Fruit fly (Drosophila melanogaster) whole organism, wandering third instar larva: Measurements from ENCODE around the gene Ccn.

Experiments used
- Abd-B ChIP-seq: fragments of >200 bp; optimal IDR thresholded peaks from 2 replicates; lab custom pipeline; 2017; ENCODE audit warnings: missing biosample characterization, missing genetic modification characterization
- Dfd ChIP-seq: fragments of >200 bp; optimal IDR thresholded peaks from 2 replicates; lab custom pipeline; 2017; ENCODE audit warnings: missing biosample characterization, missing genetic modification characterization
- GATAd ChIP-seq: sonication (Bioruptor generic); optimal IDR thresholded peaks from 2 replicates; lab custom pipeline; 2016; ENCODE audit warnings: missing biosample characterization, missing genetic modification characterization
- HLH106 ChIP-seq: fragments of 200-800 bp; optimal IDR thresholded peaks from 3 replicates; lab custom pipeline; 2019; ENCODE audit warnings: missing biosample characterization, mild to moderate bottlenecking, missing genetic modification characterization, moderate library complexity
- Hr78 ChIP-seq: fragments of >200 bp; optimal IDR thresholded peaks from 2 replicates; lab custom pipeline; 2017; ENCODE audit warnings: missing biosample characterization, missing genetic modification characterization
- Hr83 ChIP-seq: fragments of 200-300 bp; sonication (Bioruptor generic); optimal IDR thresholded peaks from 2 replicates; lab custom pipeline; 2016; ENCODE audit warnings: missing biosample characterization, mild to moderate bottlenecking, missing genetic modification characterization, moderate library complexity; ENCODE audit not compliant: poor library complexity, severe bottlenecking
- Jra ChIP-seq: sonication (Bioruptor generic); optimal IDR thresholded peaks from 2 replicates; lab custom pipeline; 2016; ENCODE audit warnings: missing biosample characterization, missing genetic modification characterization
- Mio ChIP-seq: sonication (Bioruptor generic); optimal IDR thresholded peaks from 2 replicates; lab custom pipeline; 2016; ENCODE audit warnings: missing biosample characterization, missing genetic modification characterization
- Myc ChIP-seq: fragments of >200 bp; optimal IDR thresholded peaks from 2 replicates; lab custom pipeline; 2017
- N ChIP-seq: fragments of >200 bp; optimal IDR thresholded peaks from 2 replicates; lab custom pipeline; 2018; ENCODE audit warnings: missing biosample characterization, missing external identifiers, missing genetic modification characterization
- OdsH ChIP-seq: fragments of 200-800 bp; sonication (Bioruptor generic); optimal IDR thresholded peaks from 2 replicates; lab custom pipeline; 2016; ENCODE audit warnings: missing biosample characterization, mild to moderate bottlenecking, missing genetic modification characterization
- Rel ChIP-seq, 2 experiments: fragments of 200-800 bp; sonication (Bioruptor generic) in 1 of 2; optimal IDR thresholded peaks; 2 replicates in 1 of 2; 3 replicates in 1 of 2; lab custom pipeline; 2016 to 2019; ENCODE audit warnings: mild to moderate bottlenecking in 2 of 2, missing biosample characterization in 2 of 2, missing genetic modification characterization in 2 of 2, moderate library complexity in 1 of 2
- Sp1 ChIP-seq: fragments of 200-800 bp; sonication (Bioruptor generic); optimal IDR thresholded peaks from 3 replicates; lab custom pipeline; 2019; ENCODE audit warnings: missing biosample characterization, mild to moderate bottlenecking, missing genetic modification characterization, moderate library complexity
- Vsx2 ChIP-seq: fragments of 200-300, 225-300 bp; sonication (Bioruptor generic); optimal IDR thresholded peaks from 2 replicates; lab custom pipeline; 2018; ENCODE audit warnings: missing biosample characterization, missing genetic modification characterization; ENCODE audit not compliant: partially characterized antibody
- br ChIP-seq: fragments of 200-800 bp; sonication (Bioruptor generic); optimal IDR thresholded peaks from 2 replicates; lab custom pipeline; 2016; ENCODE audit warnings: missing biosample characterization, missing genetic modification characterization
- brk ChIP-seq: fragments of 200-800 bp; sonication (Bioruptor generic); optimal IDR thresholded peaks from 2 replicates; lab custom pipeline; 2016; ENCODE audit warnings: missing biosample characterization, mild to moderate bottlenecking, missing genetic modification characterization
- dl ChIP-seq, 2 experiments: fragments of 175-275, 200-275 bp in 1 of 2; fragments of 200-275 bp in 1 of 2; sonication (Bioruptor generic); optimal IDR thresholded peaks; lab custom pipeline; 2018; ENCODE audit warnings: mild to moderate bottlenecking in 2 of 2, missing biosample characterization in 2 of 2, missing genetic modification characterization in 2 of 2, moderate library complexity in 2 of 2; ENCODE audit not compliant: partially characterized antibody in 2 of 2, insufficient read depth in 1 of 2
- foxo ChIP-seq, 2 experiments: fragments of 200-800 bp; sonication (Bioruptor generic); optimal IDR thresholded peaks; 2 replicates in 1 of 2; 3 replicates in 1 of 2; lab custom pipeline; 2016 to 2017; ENCODE audit warnings: missing biosample characterization in 2 of 2, missing genetic modification characterization in 2 of 2
- fru ChIP-seq: fragments of 200-800 bp; sonication (Bioruptor generic); optimal IDR thresholded peaks from 3 replicates; lab custom pipeline; 2016; ENCODE audit warnings: missing biosample characterization, mild to moderate bottlenecking, missing genetic modification characterization
- h ChIP-seq: fragments of 200-800 bp; sonication (Bioruptor generic); optimal IDR thresholded peaks from 3 replicates; lab custom pipeline; 2016; ENCODE audit warnings: missing biosample characterization, mild to moderate bottlenecking, missing genetic modification characterization
- jim ChIP-seq: fragments of 175-275, 200-325 bp; sonication (Bioruptor generic); optimal IDR thresholded peaks from 2 replicates; lab custom pipeline; 2016; ENCODE audit warnings: missing biosample characterization, mild to moderate bottlenecking, missing genetic modification characterization
- lola ChIP-seq: fragments of >200 bp; optimal IDR thresholded peaks from 2 replicates; lab custom pipeline; 2017; ENCODE audit warnings: missing biosample characterization, missing genetic modification characterization
- psq ChIP-seq: fragments of 200-800 bp; sonication (Bioruptor generic); optimal IDR thresholded peaks from 3 replicates; lab custom pipeline; 2017; ENCODE audit warnings: missing biosample characterization, mild to moderate bottlenecking, missing genetic modification characterization, moderate library complexity
- sage ChIP-seq: fragments of 200-800 bp; sonication (Bioruptor generic); optimal IDR thresholded peaks from 2 replicates; lab custom pipeline; 2016; ENCODE audit warnings: missing biosample characterization, mild to moderate bottlenecking, missing genetic modification characterization
- tai ChIP-seq: sonication (Bioruptor generic); optimal IDR thresholded peaks from 2 replicates; lab custom pipeline; 2016; ENCODE audit warnings: missing biosample characterization, missing genetic modification characterization
- usp ChIP-seq: fragments of >200 bp; optimal IDR thresholded peaks from 2 replicates; lab custom pipeline; 2017; ENCODE audit warnings: missing biosample characterization, missing genetic modification characterization
- woc ChIP-seq: sonication (Bioruptor generic); optimal IDR thresholded peaks from 2 replicates; lab custom pipeline; 2016; ENCODE audit warnings: missing biosample characterization, mild to moderate bottlenecking, missing genetic modification characterization

Gene Ccn

DNA sequence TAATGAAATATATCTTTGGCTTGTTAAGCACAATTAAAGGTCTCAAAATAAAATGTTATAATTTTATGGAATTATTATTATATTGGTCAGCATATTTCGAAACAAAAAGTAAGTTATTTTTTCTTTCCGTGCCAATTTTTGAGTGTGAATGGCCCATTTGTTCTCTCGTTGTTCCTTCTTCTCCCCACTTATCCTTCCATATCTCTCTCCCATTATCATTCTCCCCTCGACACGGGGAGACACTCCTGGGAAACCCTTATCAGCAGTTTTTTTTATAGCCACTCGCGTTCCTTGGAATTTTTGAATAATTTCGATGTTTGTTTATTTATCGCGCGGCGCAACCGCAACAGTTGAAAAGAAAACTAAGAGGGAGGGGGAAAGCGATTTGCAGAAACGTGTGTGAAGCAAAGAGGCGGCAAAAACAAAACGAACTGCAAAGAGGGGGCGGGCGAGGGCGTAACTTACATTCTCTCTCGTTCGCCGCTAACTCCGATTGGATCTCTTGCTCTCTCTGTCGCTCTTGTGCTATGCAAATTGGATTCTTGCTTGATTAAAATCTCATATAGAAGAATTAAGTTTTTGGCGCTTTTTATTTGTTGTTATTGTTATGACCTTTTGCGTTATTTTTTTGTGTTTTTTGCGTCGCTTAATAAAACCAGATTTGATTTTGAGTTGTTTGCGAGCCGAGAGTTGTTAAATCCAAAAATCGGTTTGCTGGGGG lies 22.0 kb upstream of the Ccn start:
- TF ChIP-seq fru (GFP tag; lab: Kevin White, UChicago) (peak; percentile 22), Jra (GFP tag; lab: Kevin White, UChicago) (no peak), foxo (GFP tag; optimal IDR thresholded peaks at IDR 0.05; lab: Kevin White, UChicago) (peak in 1 of 2 experiments; percentile 15), br (GFP tag; lab: Kevin White, UChicago) (no peak), psq (GFP tag; lab: Kevin White, UChicago) (peak; percentile 93), Abd-B (GFP tag; lab: Kevin White, UChicago) (no peak)
- TF ChIP-seq, all 38 proteins: peak for 3

- TF ChIP-seq Vsx2 (GFP tag; lab: Kevin White, UChicago) (no peak), Abd-B (GFP tag; lab: Kevin White, UChicago) (peak; percentile 29), jim (GFP tag; lab: Kevin White, UChicago) (peak; percentile 62)
These were observed 21.4 kb upstream of the Ccn start for dm6 chr3L:17668386-17668944.

DNA sequence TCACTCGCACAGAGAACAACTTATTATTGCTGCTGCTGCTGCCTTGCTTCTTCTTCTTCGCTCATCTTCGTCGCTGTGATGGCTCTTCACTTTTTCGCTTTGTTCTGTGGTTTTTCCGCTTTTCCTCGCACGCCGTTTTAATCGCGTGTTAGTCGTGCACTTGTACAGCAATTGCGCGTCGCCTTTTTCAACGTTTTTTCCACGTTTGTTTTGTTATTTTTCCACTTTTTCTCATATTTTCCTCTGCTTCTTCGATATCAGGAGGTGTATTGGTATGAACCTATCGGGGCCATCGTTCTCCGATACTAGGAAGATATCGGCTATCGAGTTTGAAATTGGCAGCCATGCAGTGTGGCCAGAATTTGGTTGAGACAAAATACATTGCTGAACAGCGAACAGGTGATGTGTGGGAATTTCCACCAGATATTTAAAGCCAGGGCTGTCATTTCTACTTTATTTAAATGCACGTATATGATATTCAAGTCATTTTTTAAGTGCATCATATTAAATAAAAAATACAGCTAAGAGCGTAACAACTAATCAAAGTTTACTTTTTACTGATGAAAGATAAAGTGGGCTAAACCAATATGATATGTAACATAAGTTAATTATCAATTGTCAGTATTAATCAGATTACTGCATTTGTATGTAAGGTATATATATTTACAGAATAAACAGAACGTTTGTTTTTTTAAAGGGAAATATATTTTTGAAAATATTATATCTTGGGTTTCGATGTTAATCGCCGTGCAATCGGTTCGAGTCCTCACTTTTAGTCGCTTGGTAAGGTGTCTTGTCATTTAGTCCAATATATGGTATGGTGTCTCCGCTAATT lies 20.7 kb upstream of the Ccn start, which contains the start of gene Crtc:
Crtc (minus strand) TSS at position 290 of the 835 bp plus-strand sequence.
- TF ChIP-seq psq (GFP tag; lab: Kevin White, UChicago), result peak; percentile 69
- TF ChIP-seq Hr78 (GFP tag; lab: Kevin White, UChicago), result no peak
- peak; percentile 17 for TF ChIP-seq h
- TF ChIP-seq Jra (GFP tag; lab: Kevin White, UChicago), result no peak
- TF ChIP-seq Hr83 (GFP tag; lab: Kevin White, UChicago), result no peak
- TF ChIP-seq Myc (lab: Kevin White, UChicago), result peak; percentile 70
- TF ChIP-seq tai (GFP tag; lab: Kevin White, UChicago), result no peak
- TF ChIP-seq fru (GFP tag; lab: Kevin White, UChicago), result peak; percentile 47
- peak; percentile 46 for TF ChIP-seq HLH106
- TF ChIP-seq foxo (GFP tag; optimal IDR thresholded peaks at IDR 0.05; lab: Kevin White, UChicago), result peak in 1 of 2 experiments; percentile 43
- TF ChIP-seq GATAd (GFP tag; lab: Kevin White, UChicago), result no peak
- TF ChIP-seq lola (GFP tag; lab: Kevin White, UChicago), result no peak
- no peak for TF ChIP-seq Abd-B (GFP tag; lab: Kevin White, UChicago)
- TF ChIP-seq Sp1 (GFP tag; lab: Kevin White, UChicago), result peak; percentile 39
- TF ChIP-seq dl (GFP tag; optimal IDR thresholded peaks at IDR 0.05; lab: Kevin White, UChicago; ENCODE audit: insufficient read depth in 1 of 2, partially characterized antibody in 2 of 2), result no peak
- peak; percentile 25 for TF ChIP-seq woc (GFP tag; lab: Kevin White, UChicago)
- TF ChIP-seq N (GFP tag; lab: Kevin White, UChicago), result no peak
- no peak for TF ChIP-seq Rel (GFP tag; optimal IDR thresholded peaks at IDR 0.05; lab: Kevin White, UChicago)
- peak; percentile 95 for TF ChIP-seq Rel (tag; optimal IDR thresholded peaks at IDR 0.05; lab: Kevin White, UChicago)
- no peak for TF ChIP-seq Dfd (GFP tag; lab: Kevin White, UChicago)
- TF ChIP-seq OdsH (GFP tag; lab: Kevin White, UChicago), result no peak

- TF ChIP-seq Mio (GFP tag; lab: Kevin White, UChicago), result no peak
- no peak for TF ChIP-seq brk (GFP tag; lab: Kevin White, UChicago)
These were observed 18.5 kb upstream of the Ccn start, which contains the start of gene CG34251 for dm6 chr3L:17671322-17671721. Gene CG34251 (plus strand): TSS chr3L:17671622.

dm6 chr3L:17671768-17672167 lies 18.0 kb upstream of the Ccn start:
- no peak for TF ChIP-seq dl (GFP tag; optimal IDR thresholded peaks at IDR 0.05; lab: Kevin White, UChicago; ENCODE audit: insufficient read depth in 1 of 2, partially characterized antibody in 2 of 2)
- TF ChIP-seq sage (GFP tag; lab: Kevin White, UChicago), result no peak
- TF ChIP-seq OdsH (GFP tag; lab: Kevin White, UChicago), result no peak
- no peak for TF ChIP-seq jim (GFP tag; lab: Kevin White, UChicago)
- no peak for TF ChIP-seq h
- TF ChIP-seq Abd-B (GFP tag; lab: Kevin White, UChicago), result no peak
- no peak for TF ChIP-seq brk (GFP tag; lab: Kevin White, UChicago)
- TF ChIP-seq usp (GFP tag; lab: Kevin White, UChicago), result no peak
- TF ChIP-seq HLH106, result no peak
- TF ChIP-seq Mio (GFP tag; lab: Kevin White, UChicago), result no peak
- no peak for TF ChIP-seq woc (GFP tag; lab: Kevin White, UChicago)
- TF ChIP-seq, all 38 proteins: peak for 0
